Fruit fly (Drosophila melanogaster) whole organism, wandering third instar larva: ENCODE data around the gene Fit1.
A peak's percentile ranks its signal among the peaks of the same experiment; 100 is the strongest.

ENCODE experiments used
- Abd-B ChIP-seq: fragments of >200 bp; optimal IDR thresholded peaks from 2 replicates; lab custom pipeline; 2017; ENCODE audit warnings: missing biosample characterization, missing genetic modification characterization
- CG32264 ChIP-seq: fragments of 200-800 bp; sonication (Bioruptor generic); optimal IDR thresholded peaks from 2 replicates; lab custom pipeline; 2016; ENCODE audit warnings: missing biosample characterization, missing genetic modification characterization
- CG9705 ChIP-seq: fragments of 200-800 bp; sonication (Bioruptor generic); optimal IDR thresholded peaks from 2 replicates; lab custom pipeline; 2018; ENCODE audit warnings: missing biosample characterization, mild to moderate bottlenecking, missing genetic modification characterization
- CrebA ChIP-seq: fragments of 200-800 bp; sonication (Bioruptor generic); optimal IDR thresholded peaks from 2 replicates; lab custom pipeline; 2016; ENCODE audit warnings: missing biosample characterization, mild to moderate bottlenecking, missing genetic modification characterization, borderline replicate concordance
- Dfd ChIP-seq: fragments of >200 bp; optimal IDR thresholded peaks from 2 replicates; lab custom pipeline; 2017; ENCODE audit warnings: missing biosample characterization, missing genetic modification characterization
- Dif ChIP-seq: fragments of 200-275, 200-300 bp; sonication (Bioruptor generic); optimal IDR thresholded peaks from 2 replicates; lab custom pipeline; 2018; ENCODE audit warnings: missing biosample characterization, missing genetic modification characterization; ENCODE audit not compliant: partially characterized antibody
- HLH106 ChIP-seq: fragments of 200-800 bp; optimal IDR thresholded peaks from 3 replicates; lab custom pipeline; 2019; ENCODE audit warnings: missing biosample characterization, mild to moderate bottlenecking, missing genetic modification characterization, moderate library complexity
- Hr78 ChIP-seq: fragments of >200 bp; optimal IDR thresholded peaks from 2 replicates; lab custom pipeline; 2017; ENCODE audit warnings: missing biosample characterization, missing genetic modification characterization
- Mio ChIP-seq: sonication (Bioruptor generic); optimal IDR thresholded peaks from 2 replicates; lab custom pipeline; 2016; ENCODE audit warnings: missing biosample characterization, missing genetic modification characterization
- N ChIP-seq: fragments of >200 bp; optimal IDR thresholded peaks from 2 replicates; lab custom pipeline; 2018; ENCODE audit warnings: missing biosample characterization, missing external identifiers, missing genetic modification characterization
- OdsH ChIP-seq: fragments of 200-800 bp; sonication (Bioruptor generic); optimal IDR thresholded peaks from 2 replicates; lab custom pipeline; 2016; ENCODE audit warnings: missing biosample characterization, mild to moderate bottlenecking, missing genetic modification characterization
- Rel ChIP-seq, 2 experiments: fragments of 200-800 bp; sonication (Bioruptor generic) in 1 of 2; optimal IDR thresholded peaks; 2 replicates in 1 of 2; 3 replicates in 1 of 2; lab custom pipeline; 2016 to 2019; ENCODE audit warnings: mild to moderate bottlenecking in 2 of 2, missing biosample characterization in 2 of 2, missing genetic modification characterization in 2 of 2, moderate library complexity in 1 of 2
- Sp1 ChIP-seq: fragments of 200-800 bp; sonication (Bioruptor generic); optimal IDR thresholded peaks from 3 replicates; lab custom pipeline; 2019; ENCODE audit warnings: missing biosample characterization, mild to moderate bottlenecking, missing genetic modification characterization, moderate library complexity
- Vsx2 ChIP-seq: fragments of 200-300, 225-300 bp; sonication (Bioruptor generic); optimal IDR thresholded peaks from 2 replicates; lab custom pipeline; 2018; ENCODE audit warnings: missing biosample characterization, missing genetic modification characterization; ENCODE audit not compliant: partially characterized antibody
- brk ChIP-seq: fragments of 200-800 bp; sonication (Bioruptor generic); optimal IDR thresholded peaks from 2 replicates; lab custom pipeline; 2016; ENCODE audit warnings: missing biosample characterization, mild to moderate bottlenecking, missing genetic modification characterization
- dl ChIP-seq, 2 experiments: fragments of 175-275, 200-275 bp in 1 of 2; fragments of 200-275 bp in 1 of 2; sonication (Bioruptor generic); optimal IDR thresholded peaks; lab custom pipeline; 2018; ENCODE audit warnings: mild to moderate bottlenecking in 2 of 2, missing biosample characterization in 2 of 2, missing genetic modification characterization in 2 of 2, moderate library complexity in 2 of 2; ENCODE audit not compliant: partially characterized antibody in 2 of 2, insufficient read depth in 1 of 2
- dsf ChIP-seq: sonication (Bioruptor generic); optimal IDR thresholded peaks from 2 replicates; lab custom pipeline; 2016; ENCODE audit warnings: missing biosample characterization, missing genetic modification characterization, borderline replicate concordance
- ey ChIP-seq: fragments of 200-800 bp; sonication (Bioruptor generic); optimal IDR thresholded peaks from 2 replicates; lab custom pipeline; 2016; ENCODE audit warnings: missing biosample characterization, missing genetic modification characterization
- foxo ChIP-seq, 2 experiments: fragments of 200-800 bp; sonication (Bioruptor generic); optimal IDR thresholded peaks; 2 replicates in 1 of 2; 3 replicates in 1 of 2; lab custom pipeline; 2016 to 2017; ENCODE audit warnings: missing biosample characterization in 2 of 2, missing genetic modification characterization in 2 of 2
- fru ChIP-seq: fragments of 200-800 bp; sonication (Bioruptor generic); optimal IDR thresholded peaks from 3 replicates; lab custom pipeline; 2016; ENCODE audit warnings: missing biosample characterization, mild to moderate bottlenecking, missing genetic modification characterization
- h ChIP-seq: fragments of 200-800 bp; sonication (Bioruptor generic); optimal IDR thresholded peaks from 3 replicates; lab custom pipeline; 2016; ENCODE audit warnings: missing biosample characterization, mild to moderate bottlenecking, missing genetic modification characterization
- jim ChIP-seq: fragments of 175-275, 200-325 bp; sonication (Bioruptor generic); optimal IDR thresholded peaks from 2 replicates; lab custom pipeline; 2016; ENCODE audit warnings: missing biosample characterization, mild to moderate bottlenecking, missing genetic modification characterization
- lola ChIP-seq: fragments of >200 bp; optimal IDR thresholded peaks from 2 replicates; lab custom pipeline; 2017; ENCODE audit warnings: missing biosample characterization, missing genetic modification characterization
- pan ChIP-seq: fragments of >200 bp; optimal IDR thresholded peaks from 2 replicates; lab custom pipeline; 2017
- psq ChIP-seq: fragments of 200-800 bp; sonication (Bioruptor generic); optimal IDR thresholded peaks from 3 replicates; lab custom pipeline; 2017; ENCODE audit warnings: missing biosample characterization, mild to moderate bottlenecking, missing genetic modification characterization, moderate library complexity
- rgr ChIP-seq: fragments of 200-800 bp; sonication (Bioruptor generic); optimal IDR thresholded peaks from 3 replicates; lab custom pipeline; 2016; ENCODE audit warnings: missing biosample characterization, mild to moderate bottlenecking, missing genetic modification characterization
- sage ChIP-seq: fragments of 200-800 bp; sonication (Bioruptor generic); optimal IDR thresholded peaks from 2 replicates; lab custom pipeline; 2016; ENCODE audit warnings: missing biosample characterization, mild to moderate bottlenecking, missing genetic modification characterization
- sv ChIP-seq: fragments of 200-800 bp; sonication (Bioruptor generic); optimal IDR thresholded peaks from 3 replicates; lab custom pipeline; 2016; ENCODE audit warnings: missing biosample characterization, missing genetic modification characterization
- usp ChIP-seq: fragments of >200 bp; optimal IDR thresholded peaks from 2 replicates; lab custom pipeline; 2017; ENCODE audit warnings: missing biosample characterization, missing genetic modification characterization
- woc ChIP-seq: sonication (Bioruptor generic); optimal IDR thresholded peaks from 2 replicates; lab custom pipeline; 2016; ENCODE audit warnings: missing biosample characterization, mild to moderate bottlenecking, missing genetic modification characterization

Gene Fit1

dm6 chr3L:4115701-4116100 is 12.3 kb downstream of the Fit1 start:
- no peak for TF ChIP-seq Rel (GFP tag; optimal IDR thresholded peaks at IDR 0.05; lab: Kevin White, UChicago)
- peak; percentile 62 for TF ChIP-seq Rel (tag; optimal IDR thresholded peaks at IDR 0.05; lab: Kevin White, UChicago)
- TF ChIP-seq h (GFP tag; lab: Kevin White, UChicago), result peak; percentile 12
- no peak for TF ChIP-seq fru (GFP tag; lab: Kevin White, UChicago)
- TF ChIP-seq, all 38 proteins: peak for 2

dm6 chr3L:4116490-4117367 is 13.4 kb downstream of the Fit1 start:
- TF ChIP-seq woc (GFP tag; lab: Kevin White, UChicago) (peak; percentile 9), Hr78 (GFP tag; lab: Kevin White, UChicago) (no peak), Rel (GFP tag; optimal IDR thresholded peaks at IDR 0.05; lab: Kevin White, UChicago) (no peak), Rel (tag; optimal IDR thresholded peaks at IDR 0.05; lab: Kevin White, UChicago) (peak; percentile 85), OdsH (GFP tag; lab: Kevin White, UChicago) (peak; percentile 51), rgr (GFP tag; lab: Kevin White, UChicago) (peak; percentile 14), ey (GFP tag; lab: Kevin White, UChicago) (peak; percentile 12), foxo (GFP tag; optimal IDR thresholded peaks at IDR 0.05; lab: Kevin White, UChicago) (peak in 1 of 2 experiments; percentile 14), Dfd (GFP tag; lab: Kevin White, UChicago) (no peak), brk (GFP tag; lab: Kevin White, UChicago) (peak; percentile 13)
- TF ChIP-seq, all 38 proteins: peak for 7

- TF ChIP-seq sv (GFP tag; lab: Kevin White, UChicago) (no peak), Dif (GFP tag; lab: Kevin White, UChicago) (no peak), lola (GFP tag; lab: Kevin White, UChicago) (no peak), Abd-B (GFP tag; lab: Kevin White, UChicago) (no peak), jim (GFP tag; lab: Kevin White, UChicago) (no peak), usp (GFP tag; lab: Kevin White, UChicago) (no peak)
- TF ChIP-seq, all 38 proteins: peak for 0
These were observed 14.1 kb downstream of the Fit1 start for dm6 chr3L:4117493-4117892.

dm6 chr3L:4118339-4118738 is 15.0 kb downstream of the Fit1 start:
- no peak for TF ChIP-seq HLH106 (tag; lab: Kevin White, UChicago)
- TF ChIP-seq CG32264 (GFP tag; lab: Kevin White, UChicago), result no peak
- TF ChIP-seq dl (GFP tag; optimal IDR thresholded peaks at IDR 0.05; lab: Kevin White, UChicago; ENCODE audit: insufficient read depth in 1 of 2, partially characterized antibody in 2 of 2), result no peak
- no peak for TF ChIP-seq psq (GFP tag; lab: Kevin White, UChicago)
- TF ChIP-seq OdsH (GFP tag; lab: Kevin White, UChicago), result no peak
- no peak for TF ChIP-seq pan
- no peak for TF ChIP-seq lola (GFP tag; lab: Kevin White, UChicago)
- TF ChIP-seq CG9705, result no peak
- no peak for TF ChIP-seq Sp1 (GFP tag; lab: Kevin White, UChicago)
- no peak for TF ChIP-seq N (GFP tag; lab: Kevin White, UChicago)
- no peak for TF ChIP-seq sage
- TF ChIP-seq Abd-B (GFP tag; lab: Kevin White, UChicago), result no peak
- TF ChIP-seq Mio (GFP tag; lab: Kevin White, UChicago), result no peak
- TF ChIP-seq dsf (GFP tag; lab: Kevin White, UChicago), result no peak
- TF ChIP-seq fru (GFP tag; lab: Kevin White, UChicago), result no peak
- no peak for TF ChIP-seq rgr (GFP tag; lab: Kevin White, UChicago)
- no peak for TF ChIP-seq Vsx2 (GFP tag; lab: Kevin White, UChicago)
- no peak for TF ChIP-seq usp (GFP tag; lab: Kevin White, UChicago)
- no peak for TF ChIP-seq CrebA (GFP tag; lab: Kevin White, UChicago)
- TF ChIP-seq h (GFP tag; lab: Kevin White, UChicago), result no peak
